Worm (Caenorhabditis elegans): ENCODE data around the gene jmjd-1.2.

DNA sequence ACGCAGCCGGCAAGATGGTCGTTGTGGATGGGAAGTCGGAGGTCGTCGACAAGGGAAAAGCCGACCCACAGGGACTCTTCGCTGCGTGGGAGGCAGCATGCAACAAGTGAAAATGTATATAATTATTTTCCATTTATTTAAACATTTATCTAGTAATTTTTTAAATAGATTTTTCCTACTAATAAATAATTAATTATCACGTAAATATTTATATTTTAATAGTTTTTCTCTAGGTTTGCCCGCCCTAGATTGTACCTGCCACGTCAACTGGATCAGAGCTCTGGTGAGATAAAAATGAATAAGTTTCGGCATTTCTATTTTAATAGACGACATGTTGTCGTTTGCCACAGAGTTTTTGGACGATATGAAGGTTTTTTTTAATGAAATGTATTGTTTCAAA is 7.8 kb upstream of the jmjd-1.2 start, which contains the start of gene psr-1:
- TF ChIP-seq aly-2 (tag; optimal IDR thresholded peaks at IDR 0.05) (no peak), ama-1 (optimal IDR thresholded peaks at IDR 0.05) (no peak), lin-39 (tag; optimal IDR thresholded peaks at IDR 0.05) (no peak), daf-12 (tag; optimal IDR thresholded peaks at IDR 0.05) (no peak), unc-39 (tag; optimal IDR thresholded peaks at IDR 0.05) (no peak), mxl-3 (GFP tag; optimal IDR thresholded peaks at IDR 0.05) (no peak)

Data from whole organism, L4 larva.